Worm (Caenorhabditis elegans): ENCODE measurements around the gene H37A05.2.

Gene H37A05.2

DNA sequence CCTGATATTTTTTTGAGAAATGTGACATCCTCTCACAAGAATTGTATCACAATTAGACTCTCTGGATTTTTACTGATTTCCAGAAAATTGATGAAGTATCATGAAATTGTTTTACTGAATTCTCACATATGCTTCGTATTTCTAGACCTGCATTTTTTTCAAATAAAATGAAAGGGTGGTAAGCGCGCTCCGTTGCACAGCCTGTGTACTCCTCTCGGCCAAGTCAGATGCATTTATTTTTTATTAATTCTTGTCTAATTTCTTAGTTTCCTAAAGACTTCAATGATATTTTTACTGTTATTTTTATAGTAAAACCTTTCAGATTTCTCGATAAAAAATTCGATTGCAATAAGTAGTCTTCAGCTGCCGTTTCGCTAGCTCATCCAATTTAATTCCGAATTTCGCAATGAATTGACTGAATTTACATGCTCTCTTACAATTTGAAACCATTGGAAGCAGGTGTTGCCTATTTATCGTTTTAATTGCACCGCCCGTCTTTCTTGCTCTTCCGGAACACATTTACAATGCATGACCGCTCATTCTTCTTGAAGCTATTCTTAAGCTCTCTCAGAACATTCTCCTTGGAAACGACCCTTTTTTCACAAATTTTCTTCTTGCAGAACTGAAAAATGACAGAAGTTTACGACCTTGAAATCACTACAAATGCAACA is 42.4 kb downstream of the H37A05.2 start, which contains the start of gene tbcb-1 (continued):
- TF ChIP-seq nhr-6 (tag; optimal IDR thresholded peaks at IDR 0.05) (no peak), crh-2 (tag; optimal IDR thresholded peaks at IDR 0.05) (no peak), unc-39 (tag; optimal IDR thresholded peaks at IDR 0.05) (no peak), nhr-129 (tag; optimal IDR thresholded peaks at IDR 0.05) (no peak), ztf-11 (tag; optimal IDR thresholded peaks at IDR 0.05) (no peak), snpc-4 (tag; optimal IDR thresholded peaks at IDR 0.05) (no peak), C34F6.9 (tag; optimal IDR thresholded peaks at IDR 0.05) (peak; percentile 49), nhr-237 (tag; optimal IDR thresholded peaks at IDR 0.05) (no peak)

DNA sequence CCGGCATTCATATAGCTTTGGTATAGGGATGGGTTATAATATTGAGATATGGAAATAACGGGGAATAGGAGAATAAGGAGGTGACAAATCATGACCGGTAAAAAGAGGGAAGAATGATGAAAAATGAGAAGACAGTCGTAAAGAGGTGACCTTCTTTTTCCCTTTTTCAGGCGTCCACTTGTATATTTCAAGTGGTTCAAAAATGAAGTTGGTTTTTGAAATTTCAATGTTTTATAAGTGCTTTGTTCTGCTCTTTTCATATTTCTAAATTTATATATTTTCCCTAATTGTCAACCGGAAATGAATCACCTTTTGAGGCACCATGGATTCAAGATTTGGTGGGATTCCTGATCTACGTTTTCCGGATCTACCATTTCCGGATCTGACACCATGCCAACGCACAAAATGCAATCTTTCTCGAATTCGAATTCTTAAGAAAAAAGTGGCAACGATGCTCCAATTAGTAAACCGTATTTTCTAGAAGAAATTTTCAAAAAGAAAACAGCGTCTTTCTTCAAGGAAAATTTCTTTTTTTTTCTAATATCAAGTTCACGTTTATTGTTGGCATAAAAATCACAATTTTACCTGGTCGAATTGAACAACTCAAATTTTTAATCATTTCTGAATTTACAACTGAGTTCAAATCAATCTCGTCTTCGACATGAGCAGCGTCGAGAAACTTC is 44.4 kb downstream of the H37A05.2 start, which contains the start of the genes F53F4.2 and F53F4.18:
Gene F53F4.2 (minus strand): TSS at position 101 of the 683 bp plus-strand sequence.
Gene F53F4.18 (plus strand): TSS at position 633 of the 683 bp plus-strand sequence.
- no peak for TF ChIP-seq skn-1 (tag; optimal IDR thresholded peaks at IDR 0.05)
- no peak for TF ChIP-seq mab-5 (tag; optimal IDR thresholded peaks at IDR 0.05)
- no peak for TF ChIP-seq lin-11 (tag; optimal IDR thresholded peaks at IDR 0.05)
- no peak for TF ChIP-seq gmeb-1 (tag; optimal IDR thresholded peaks at IDR 0.05)
- TF ChIP-seq lsy-2 (tag; optimal IDR thresholded peaks at IDR 0.05), result no peak
- TF ChIP-seq lin-13 (GFP tag; optimal IDR thresholded peaks at IDR 0.05), result no peak
- TF ChIP-seq dmd-4 (tag; optimal IDR thresholded peaks at IDR 0.05), result no peak
- no peak for TF ChIP-seq nhr-21 (tag; optimal IDR thresholded peaks at IDR 0.05)
- TF ChIP-seq mbf-1 (tag; optimal IDR thresholded peaks at IDR 0.05), result no peak
- no peak for TF ChIP-seq mdl-1 (tag; optimal IDR thresholded peaks at IDR 0.05)
- no peak for TF ChIP-seq sma-9 (GFP tag; optimal IDR thresholded peaks at IDR 0.05)
- no peak for TF ChIP-seq sma-9 (tag; optimal IDR thresholded peaks at IDR 0.05)

- TF ChIP-seq elt-1 (tag; optimal IDR thresholded peaks at IDR 0.05) (no peak), R02D3.7 (tag; optimal IDR thresholded peaks at IDR 0.05) (no peak), blmp-1 (tag; optimal IDR thresholded peaks at IDR 0.05; ENCODE audit: insufficient read depth) (no peak), nhr-23 (tag; optimal IDR thresholded peaks at IDR 0.05) (no peak), elt-3 (tag; optimal IDR thresholded peaks at IDR 0.05) (no peak), fos-1 (tag; optimal IDR thresholded peaks at IDR 0.05) (no peak), lsy-2 (tag; optimal IDR thresholded peaks at IDR 0.05) (no peak), ZK546.5 (tag; optimal IDR thresholded peaks at IDR 0.05) (no peak), skn-1 (tag; optimal IDR thresholded peaks at IDR 0.05) (no peak), sem-4 (tag; optimal IDR thresholded peaks at IDR 0.05) (no peak), unc-62 (GFP tag; optimal IDR thresholded peaks at IDR 0.05) (no peak), nhr-77 (tag; optimal IDR thresholded peaks at IDR 0.05) (no peak), ztf-4 (tag; optimal IDR thresholded peaks at IDR 0.05) (no peak), nhr-25 (tag; optimal IDR thresholded peaks at IDR 0.05) (no peak), ztf-11 (tag; optimal IDR thresholded peaks at IDR 0.05) (no peak)
Observed at ce11 chrV:13587902-13588301, 46.1 kb downstream of the H37A05.2 start, which contains the start of gene F53F4.17. Gene F53F4.17, plus strand, starts transcription at chrV:13588202.

DNA sequence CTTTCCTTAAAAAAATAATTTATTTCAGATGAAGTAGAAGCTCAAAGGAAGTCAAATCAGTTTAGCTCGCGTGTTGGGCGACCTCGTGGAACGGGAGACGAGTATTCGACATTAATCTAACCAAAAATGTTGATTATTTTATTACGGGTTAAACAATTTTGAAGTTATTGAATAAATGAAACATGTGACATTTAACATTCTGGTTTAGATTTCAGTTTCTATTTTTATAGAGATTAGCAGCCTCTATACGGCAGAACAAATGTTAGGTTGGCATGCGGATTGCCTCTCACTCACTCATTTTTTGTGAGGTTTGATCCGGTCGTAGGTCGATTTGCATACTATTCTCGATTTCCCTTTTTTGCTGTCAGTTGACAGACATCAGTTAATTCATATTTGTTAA is 49.6 kb downstream of the H37A05.2 start, which contains the start of gene F53F4.1:
Gene F53F4.1 (plus strand): TSS at position 301 of the 400 bp plus-strand sequence.
- TF ChIP-seq nhr-129 (tag; optimal IDR thresholded peaks at IDR 0.05) (no peak), nhr-237 (tag; optimal IDR thresholded peaks at IDR 0.05) (no peak), dmd-4 (tag; optimal IDR thresholded peaks at IDR 0.05) (no peak), sma-9 (GFP tag; optimal IDR thresholded peaks at IDR 0.05) (no peak), sma-9 (tag; optimal IDR thresholded peaks at IDR 0.05) (no peak), fos-1 (tag; optimal IDR thresholded peaks at IDR 0.05) (no peak), F13H6.1 (tag; optimal IDR thresholded peaks at IDR 0.05) (no peak), egl-27 (tag; optimal IDR thresholded peaks at IDR 0.05) (no peak), sem-4 (tag; optimal IDR thresholded peaks at IDR 0.05) (no peak), nhr-11 (tag; optimal IDR thresholded peaks at IDR 0.05) (no peak), blmp-1 (tag; optimal IDR thresholded peaks at IDR 0.05; ENCODE audit: insufficient read depth) (no peak), sma-3 (GFP tag; optimal IDR thresholded peaks at IDR 0.05) (no peak), nhr-10 (tag; optimal IDR thresholded peaks at IDR 0.05) (no peak), ZK546.5 (tag; optimal IDR thresholded peaks at IDR 0.05) (no peak), C34F6.9 (tag; optimal IDR thresholded peaks at IDR 0.05) (no peak), ceh-82 (tag; optimal IDR thresholded peaks at IDR 0.05) (no peak), unc-55 (GFP tag; optimal IDR thresholded peaks at IDR 0.05) (no peak), alr-1 (tag; optimal IDR thresholded peaks at IDR 0.05) (no peak), ztf-1 (GFP tag; conservative IDR thresholded peaks at IDR 0.05) (no peak), elt-3 (tag; optimal IDR thresholded peaks at IDR 0.05) (no peak)
